Worm (Caenorhabditis elegans) whole organism, late embryonic: Measurements from ENCODE around the gene acr-14.

Experiments
- C08G9.2 ChIP-seq: sonication (generic microtip); optimal IDR thresholded peaks from 2 replicates; lab custom pipeline; 2016; ENCODE audit warnings: mild to moderate bottlenecking, missing genetic modification characterization, moderate library complexity, missing compliant biosample characterization
- F13H6.1 ChIP-seq: sonication (generic microtip); optimal IDR thresholded peaks from 2 replicates; lab custom pipeline; 2016; ENCODE audit warnings: missing genetic modification characterization, missing compliant biosample characterization
- K02D7.2 ChIP-seq: sonication (generic microtip); optimal IDR thresholded peaks from 2 replicates; lab custom pipeline; 2017; ENCODE audit warnings: mild to moderate bottlenecking, missing genetic modification characterization, missing compliant biosample characterization
- Y22D7AL.16 ChIP-seq: sonication (generic microtip); optimal IDR thresholded peaks from 2 replicates; lab custom pipeline; 2016; ENCODE audit warnings: missing genetic modification characterization, missing compliant biosample characterization
- ceh-14 ChIP-seq: sonication (generic microtip); optimal IDR thresholded peaks from 2 replicates; lab custom pipeline; 2016; ENCODE audit warnings: missing genotype, missing genetic modification characterization, missing compliant biosample characterization
- ceh-18 ChIP-seq: sonication (generic microtip); optimal IDR thresholded peaks from 2 replicates; lab custom pipeline; 2016; ENCODE audit warnings: missing genetic modification characterization, missing compliant biosample characterization
- ceh-19 ChIP-seq: fragments of 200-800 bp; sonication (Bioruptor generic); optimal IDR thresholded peaks from 2 replicates; lab custom pipeline; 2018; ENCODE audit warnings: mild to moderate bottlenecking, missing genetic modification characterization, missing compliant biosample characterization
- ceh-22 ChIP-seq: sonication (generic microtip); optimal IDR thresholded peaks from 2 replicates; lab custom pipeline; 2017; ENCODE audit warnings: missing biosample characterization, missing genetic modification characterization
- ceh-24 ChIP-seq: sonication (generic microtip); optimal IDR thresholded peaks from 2 replicates; lab custom pipeline; 2016; ENCODE audit warnings: mild to moderate bottlenecking, missing genetic modification characterization, missing compliant biosample characterization
- ceh-30 ChIP-seq: fragments of 150-350 bp; optimal IDR thresholded peaks from 2 replicates; lab custom pipeline; 2014; ENCODE audit warnings: missing biosample characterization, missing genetic modification characterization
- ceh-31 ChIP-seq: sonication (generic microtip); optimal IDR thresholded peaks from 2 replicates; lab custom pipeline; 2016; ENCODE audit warnings: missing genetic modification characterization, missing compliant biosample characterization
- ceh-45 ChIP-seq: fragments of 200-800 bp; sonication (Bioruptor generic); IDR thresholded peaks from 2 replicates; pipeline ENCODE4 v1.3.6; 2022; ENCODE audit warnings: missing genetic modification reagents, missing genetic modification characterization, missing compliant biosample characterization
- ceh-48 ChIP-seq: sonication (generic microtip); optimal IDR thresholded peaks from 2 replicates; lab custom pipeline; 2016; ENCODE audit warnings: missing genetic modification characterization, inconsistent platforms, missing compliant biosample characterization
- ceh-6 ChIP-seq: fragments of 200-800 bp; sonication (Bioruptor generic); optimal IDR thresholded peaks from 2 replicates; lab custom pipeline; 2018; ENCODE audit warnings: mild to moderate bottlenecking, missing genetic modification characterization, missing compliant biosample characterization
- ceh-9 ChIP-seq: sonication (generic microtip); optimal IDR thresholded peaks from 2 replicates; lab custom pipeline; 2016; ENCODE audit warnings: mild to moderate bottlenecking, missing genetic modification characterization, inconsistent platforms, missing compliant biosample characterization
- che-1 ChIP-seq: sonication (generic microtip); optimal IDR thresholded peaks from 2 replicates; lab custom pipeline; 2016; ENCODE audit warnings: mild to moderate bottlenecking, missing genetic modification characterization, missing compliant biosample characterization
- dmd-4 ChIP-seq: sonication (generic microtip); optimal IDR thresholded peaks from 2 replicates; lab custom pipeline; 2016; ENCODE audit warnings: borderline replicate concordance, missing genetic modification characterization, missing compliant biosample characterization
- elt-2 ChIP-seq: sonication (generic microtip); optimal IDR thresholded peaks from 2 replicates; lab custom pipeline; 2016; ENCODE audit warnings: missing genetic modification reagents, missing genetic modification characterization, missing compliant biosample characterization
- elt-4 ChIP-seq: sonication (generic microtip); optimal IDR thresholded peaks from 2 replicates; lab custom pipeline; 2016; ENCODE audit warnings: missing genetic modification characterization, missing compliant biosample characterization
- ets-4 ChIP-seq: sonication (generic microtip); optimal IDR thresholded peaks from 2 replicates; lab custom pipeline; 2016; ENCODE audit warnings: missing genetic modification characterization, missing compliant biosample characterization
- fax-1 ChIP-seq: sonication (generic microtip); optimal IDR thresholded peaks from 2 replicates; lab custom pipeline; 2016; ENCODE audit warnings: missing genotype, missing genetic modification characterization, missing compliant biosample characterization
- fkh-10 ChIP-seq: fragments of 150-350 bp; optimal IDR thresholded peaks from 2 replicates; lab custom pipeline; 2014; ENCODE audit warnings: missing biosample characterization, missing genetic modification reagents, missing genetic modification characterization
- fkh-6 ChIP-seq: sonication (generic microtip); optimal IDR thresholded peaks from 2 replicates; lab custom pipeline; 2016; ENCODE audit warnings: missing genetic modification characterization, missing compliant biosample characterization
- hlh-15 ChIP-seq: sonication (generic microtip); optimal IDR thresholded peaks from 2 replicates; lab custom pipeline; 2016; ENCODE audit warnings: missing genetic modification characterization, missing compliant biosample characterization
- hlh-30 ChIP-seq: sonication (generic microtip); optimal IDR thresholded peaks from 2 replicates; lab custom pipeline; 2017; ENCODE audit warnings: antibody characterized with exemption, missing genetic modification characterization, missing compliant biosample characterization; ENCODE audit not compliant: insufficient read depth
- hlh-8 ChIP-seq: sonication (generic microtip); optimal IDR thresholded peaks from 2 replicates; lab custom pipeline; 2016; ENCODE audit warnings: missing genotype, missing genetic modification characterization, missing compliant biosample characterization
- lim-6 ChIP-seq: sonication (generic microtip); optimal IDR thresholded peaks from 2 replicates; lab custom pipeline; 2016; ENCODE audit warnings: missing genetic modification characterization, missing compliant biosample characterization
- mec-3 ChIP-seq: sonication (generic microtip); optimal IDR thresholded peaks from 2 replicates; lab custom pipeline; 2016; ENCODE audit warnings: borderline replicate concordance, missing genetic modification characterization, missing compliant biosample characterization
- nfya-1 ChIP-seq: sonication (generic microtip); optimal IDR thresholded peaks from 2 replicates; lab custom pipeline; 2017; ENCODE audit warnings: missing genetic modification characterization, mild to moderate bottlenecking, missing compliant biosample characterization, antibody characterized with exemption, moderate library complexity
- nhr-11 ChIP-seq: fragments of 150-350 bp; optimal IDR thresholded peaks from 2 replicates; lab custom pipeline; 2014; ENCODE audit warnings: missing biosample characterization, missing genetic modification characterization
- nhr-232 ChIP-seq: sonication (generic microtip); optimal IDR thresholded peaks from 2 replicates; lab custom pipeline; 2016; ENCODE audit warnings: missing genetic modification characterization, missing compliant biosample characterization
- pag-3 ChIP-seq: sonication (generic microtip); optimal IDR thresholded peaks from 2 replicates; lab custom pipeline; 2016; ENCODE audit warnings: missing compliant biosample characterization, missing genetic modification characterization, borderline replicate concordance
- pax-1 ChIP-seq: fragments of 150-350 bp; optimal IDR thresholded peaks from 2 replicates; lab custom pipeline; 2014; ENCODE audit warnings: missing biosample characterization, missing genetic modification characterization
- pha-4 ChIP-seq: fragments of 150-350 bp; optimal IDR thresholded peaks from 2 replicates; lab custom pipeline; 2018; ENCODE audit warnings: missing biosample characterization, missing genetic modification reagents, missing genetic modification characterization
- ref-2 ChIP-seq: sonication (generic microtip); optimal IDR thresholded peaks from 2 replicates; lab custom pipeline; 2016; ENCODE audit warnings: missing genetic modification characterization, missing compliant biosample characterization
- sdc-2 ChIP-seq: sonication (generic microtip); optimal IDR thresholded peaks from 2 replicates; lab custom pipeline; 2016; ENCODE audit warnings: missing genotype, missing genetic modification characterization, missing compliant biosample characterization
- sox-2 ChIP-seq: fragments of 200-800 bp; sonication (Bioruptor generic); IDR thresholded peaks from 2 replicates; pipeline ENCODE4 v1.3.6; 2022; ENCODE audit warnings: missing genetic modification reagents, missing genetic modification characterization, missing compliant biosample characterization
- syd-9 ChIP-seq: sonication (generic microtip); optimal IDR thresholded peaks from 2 replicates; lab custom pipeline; 2016; ENCODE audit warnings: mild to moderate bottlenecking, missing genetic modification characterization, moderate library complexity, missing compliant biosample characterization
- tbx-2 ChIP-seq: sonication (generic microtip); optimal IDR thresholded peaks from 2 replicates; lab custom pipeline; 2016; ENCODE audit warnings: missing genetic modification characterization, missing compliant biosample characterization
- tbx-7 ChIP-seq: sonication (generic microtip); optimal IDR thresholded peaks from 2 replicates; lab custom pipeline; 2016; ENCODE audit warnings: missing genotype, missing genetic modification characterization, missing compliant biosample characterization
- ttx-3 ChIP-seq: sonication (generic microtip); optimal IDR thresholded peaks from 2 replicates; lab custom pipeline; 2016; ENCODE audit warnings: missing genetic modification reagents, missing genetic modification characterization, missing compliant biosample characterization
- unc-42 ChIP-seq: sonication (generic microtip); optimal IDR thresholded peaks from 2 replicates; lab custom pipeline; 2016; ENCODE audit warnings: missing genotype, missing genetic modification characterization, missing compliant biosample characterization
- unc-55 ChIP-seq: sonication (generic microtip); optimal IDR thresholded peaks from 2 replicates; lab custom pipeline; 2017; ENCODE audit warnings: missing biosample characterization, missing genetic modification reagents, missing genetic modification characterization
- unc-86 ChIP-seq: sonication (generic microtip); optimal IDR thresholded peaks from 2 replicates; lab custom pipeline; 2016; ENCODE audit warnings: missing genetic modification characterization, missing compliant biosample characterization
- zip-5 ChIP-seq: sonication (generic microtip); optimal IDR thresholded peaks from 2 replicates; lab custom pipeline; 2016; ENCODE audit warnings: missing genetic modification characterization, missing compliant biosample characterization
- ztf-16 ChIP-seq: sonication (generic microtip); optimal IDR thresholded peaks from 2 replicates; lab custom pipeline; 2017; ENCODE audit warnings: missing genetic modification characterization, missing compliant biosample characterization

acr-14 gene

ce11 chrII:8131413-8131966 is 45.5 kb downstream of the acr-14 start:
- TF ChIP-seq tbx-2 (tag; lab: Kevin White, UChicago) (no peak), ceh-9 (tag; lab: Kevin White, UChicago) (no peak), mec-3 (tag; lab: Kevin White, UChicago) (no peak), ets-4 (no peak), Y22D7AL.16 (tag; lab: Kevin White, UChicago) (no peak), ref-2 (tag; lab: Kevin White, UChicago) (no peak), syd-9 (tag; lab: Kevin White, UChicago) (no peak), ceh-31 (tag; lab: Kevin White, UChicago) (no peak), pag-3 (tag; lab: Kevin White, UChicago) (no peak), ceh-24 (tag; lab: Kevin White, UChicago) (no peak), nhr-232 (tag; lab: Kevin White, UChicago) (no peak), ceh-6 (GFP tag; lab: Kevin White, UChicago) (peak; percentile 35), sdc-2 (tag; lab: Kevin White, UChicago) (no peak), elt-2 (no peak), fkh-6 (tag; lab: Kevin White, UChicago) (peak; percentile 3), hlh-8 (tag; lab: Kevin White, UChicago) (no peak), unc-86 (tag; lab: Kevin White, UChicago) (no peak), ceh-30 (tag; lab: Kevin White, UChicago) (no peak), F13H6.1 (tag; lab: Kevin White, UChicago) (no peak), K02D7.2 (no peak), unc-42 (tag; lab: Kevin White, UChicago) (peak; percentile 8), ceh-18 (tag; lab: Kevin White, UChicago) (peak; percentile 5), lim-6 (tag; lab: Kevin White, UChicago) (no peak), ztf-16 (tag; lab: Kevin White, UChicago) (no peak), nfya-1 (peak; percentile 16), pax-1 (tag; lab: Kevin White, UChicago) (no peak), ttx-3 (no peak), hlh-15 (tag; lab: Kevin White, UChicago) (no peak), ceh-22 (tag; lab: Kevin White, UChicago) (no peak), ceh-45 (no peak), elt-4 (tag; lab: Kevin White, UChicago) (peak; percentile 43), pha-4 (tag; lab: Kevin White, UChicago) (no peak), ceh-48 (tag; lab: Kevin White, UChicago) (no peak), ceh-14 (tag; lab: Kevin White, UChicago) (no peak), ceh-19 (GFP tag; lab: Kevin White, UChicago) (no peak)

- TF ChIP-seq ref-2 (tag; lab: Kevin White, UChicago) = peak; percentile 4
- no peak for TF ChIP-seq nfya-1
- TF ChIP-seq ceh-9 (tag; lab: Kevin White, UChicago) = no peak
- no peak for TF ChIP-seq hlh-30 (tag; lab: Kevin White, UChicago)
- no peak for TF ChIP-seq ceh-48 (tag; lab: Kevin White, UChicago)
Observed at ce11 chrII:8130792-8131191, 46.2 kb downstream of the acr-14 start.

ce11 chrII:8129495-8130010 is 47.4 kb downstream of the acr-14 start, which contains the start of gene ulp-4:
TSS of gene ulp-4 (plus strand) at chrII:8129960.
- TF ChIP-seq fax-1 = no peak
- TF ChIP-seq ceh-45 = no peak
- no peak for TF ChIP-seq nfya-1
- no peak for TF ChIP-seq sox-2 (GFP tag; lab: Robert Waterston, UW)
- TF ChIP-seq pha-4 (tag; lab: Kevin White, UChicago) = no peak
- TF ChIP-seq unc-86 (tag; lab: Kevin White, UChicago) = no peak
- no peak for TF ChIP-seq ceh-22 (tag; lab: Kevin White, UChicago)
- TF ChIP-seq pag-3 (tag; lab: Kevin White, UChicago) = no peak
- no peak for TF ChIP-seq C08G9.2 (tag; lab: Kevin White, UChicago)
- no peak for TF ChIP-seq fkh-10 (GFP tag; lab: Kevin White, UChicago)
- TF ChIP-seq tbx-7 = no peak
- no peak for TF ChIP-seq pax-1 (tag; lab: Kevin White, UChicago)
- no peak for TF ChIP-seq dmd-4 (tag; lab: Kevin White, UChicago)
- no peak for TF ChIP-seq unc-55
- no peak for TF ChIP-seq zip-5 (tag; lab: Kevin White, UChicago)
- TF ChIP-seq che-1 = no peak
- no peak for TF ChIP-seq nhr-11 (tag; lab: Kevin White, UChicago)
